Fruit fly (Drosophila melanogaster) whole organism, embryonic: ENCODE results near the gene Cubn.

ENCODE experiments used
- C15 ChIP-seq: fragments of 200-800 bp; sonication (Bioruptor generic); IDR thresholded peaks from 3 replicates; pipeline ENCODE4 v1.3.6; 2022; ENCODE audit warnings: missing biosample characterization, missing genetic modification characterization
- CG10979 ChIP-seq: fragments of 200-800 bp; sonication (Bioruptor generic); optimal IDR thresholded peaks from 2 replicates; lab custom pipeline; 2018; ENCODE audit warnings: missing biosample characterization, mild to moderate bottlenecking, missing genetic modification characterization, moderate library complexity
- CG11085 ChIP-seq: fragments of 200-800 bp; sonication (Bioruptor generic); IDR thresholded peaks from 2 replicates; pipeline ENCODE4 v1.3.6; 2022; ENCODE audit warnings: missing biosample characterization, missing genetic modification characterization
- CG12236 ChIP-seq: fragments of 200-800 bp; sonication (Bioruptor generic); optimal IDR thresholded peaks from 2 replicates; lab custom pipeline; 2016; ENCODE audit warnings: missing biosample characterization, missing genetic modification characterization
- CG12299 ChIP-seq: fragments of 200-800 bp; sonication (Bioruptor generic); optimal IDR thresholded peaks from 2 replicates; lab custom pipeline; 2018; ENCODE audit warnings: missing biosample characterization, mild to moderate bottlenecking, missing genetic modification characterization
- CG1233 ChIP-seq: fragments of 200-800 bp; sonication (Bioruptor generic); optimal IDR thresholded peaks from 4 replicates; lab custom pipeline; 2018; ENCODE audit warnings: missing biosample characterization, mild to moderate bottlenecking, missing genetic modification characterization
- CG12744 ChIP-seq: fragments of 200-800 bp; sonication (Bioruptor generic); optimal IDR thresholded peaks from 2 replicates; lab custom pipeline; 2016; ENCODE audit warnings: missing biosample characterization, missing genetic modification characterization
- CG14014 ChIP-seq: fragments of 200-800 bp; sonication (Bioruptor generic); IDR thresholded peaks from 2 replicates; pipeline ENCODE4 v1.3.6; 2022; ENCODE audit warnings: missing biosample characterization, missing genetic modification characterization
- CG14710 ChIP-seq: fragments of 200-800 bp; sonication (Bioruptor generic); optimal IDR thresholded peaks from 3 replicates; lab custom pipeline; 2019; ENCODE audit warnings: missing biosample characterization, mild to moderate bottlenecking, missing genetic modification characterization, moderate library complexity
- CG15696 ChIP-seq: fragments of 200-800 bp; sonication (Bioruptor generic); optimal IDR thresholded peaks from 2 replicates; lab custom pipeline; 2019; ENCODE audit warnings: missing biosample characterization, mild to moderate bottlenecking, missing genetic modification characterization, moderate library complexity
- CG17328 ChIP-seq: fragments of 200-800 bp; sonication (Bioruptor generic); IDR thresholded peaks from 2 replicates; pipeline ENCODE4 v1.3.6; 2022; ENCODE audit warnings: missing biosample characterization, missing genetic modification characterization
- CG4424 ChIP-seq: fragments of 200-800 bp; sonication (Bioruptor generic); optimal IDR thresholded peaks from 3 replicates; lab custom pipeline; 2016; ENCODE audit warnings: missing biosample characterization, missing genetic modification characterization
- CG5953 ChIP-seq: fragments of 200-800 bp; sonication (Bioruptor generic); IDR thresholded peaks from 2 replicates; pipeline ENCODE4 v1.3.6; 2022; ENCODE audit warnings: missing biosample characterization, missing genetic modification characterization
- CG6683 ChIP-seq: fragments of 200-800 bp; sonication (Bioruptor generic); optimal IDR thresholded peaks from 2 replicates; lab custom pipeline; 2017; ENCODE audit warnings: missing biosample characterization, mild to moderate bottlenecking, missing genetic modification characterization, missing genetic modification reagents
- CG7357 ChIP-seq: fragments of 200-800 bp; sonication (Bioruptor generic); IDR thresholded peaks from 3 replicates; pipeline ENCODE4 v1.3.6; 2022; ENCODE audit warnings: missing biosample characterization, missing genetic modification characterization
- CG7839 ChIP-seq: fragments of 200-800 bp; sonication (Bioruptor generic); optimal IDR thresholded peaks from 3 replicates; lab custom pipeline; 2018; ENCODE audit warnings: missing biosample characterization, mild to moderate bottlenecking, missing genetic modification characterization, moderate library complexity
- CG9609 ChIP-seq: fragments of 200-800 bp; sonication (Bioruptor generic); optimal IDR thresholded peaks from 3 replicates; lab custom pipeline; 2016; ENCODE audit warnings: missing biosample characterization, missing genetic modification characterization
- CG9817 ChIP-seq: fragments of 200-800 bp; sonication (Bioruptor generic); optimal IDR thresholded peaks from 2 replicates; lab custom pipeline; 2018; ENCODE audit warnings: missing biosample characterization, mild to moderate bottlenecking, missing genetic modification characterization, moderate library complexity
- CG9932 ChIP-seq: fragments of 200-800 bp; sonication (Bioruptor generic); IDR thresholded peaks from 2 replicates; pipeline ENCODE4 v1.3.6; 2022; ENCODE audit warnings: missing biosample characterization, missing genetic modification characterization
- CTCF ChIP-seq: fragments of 200-800 bp; sonication (Bioruptor generic); optimal IDR thresholded peaks from 2 replicates; lab custom pipeline; 2017; ENCODE audit warnings: missing biosample characterization, mild to moderate bottlenecking, missing genetic modification characterization, moderate library complexity
- Doc2 ChIP-seq: fragments of 200-800 bp; sonication (Bioruptor generic); IDR thresholded peaks from 2 replicates; pipeline ENCODE4 v1.3.6; 2022; ENCODE audit warnings: missing biosample characterization, missing genetic modification characterization
- ERR ChIP-seq: fragments of 200-800 bp; sonication (Bioruptor generic); optimal IDR thresholded peaks from 2 replicates; lab custom pipeline; 2016; ENCODE audit warnings: missing biosample characterization, missing genetic modification characterization
- Fer3 ChIP-seq: fragments of 200-800 bp; sonication (Bioruptor generic); optimal IDR thresholded peaks from 2 replicates; lab custom pipeline; 2018; ENCODE audit warnings: missing biosample characterization, mild to moderate bottlenecking, missing genetic modification characterization, moderate library complexity
- H15 ChIP-seq: fragments of 200-800 bp; sonication (Bioruptor generic); IDR thresholded peaks from 3 replicates; pipeline ENCODE4 v1.3.6; 2022; ENCODE audit warnings: missing biosample characterization, missing genetic modification characterization
- HHEX ChIP-seq: fragments of 200-800 bp; sonication (Bioruptor generic); optimal IDR thresholded peaks from 3 replicates; lab custom pipeline; 2017; ENCODE audit warnings: missing biosample characterization, mild to moderate bottlenecking, missing genetic modification characterization, missing genetic modification reagents
- HmgZ ChIP-seq: fragments of 200-800 bp; sonication (Bioruptor generic); optimal IDR thresholded peaks from 2 replicates; lab custom pipeline; 2018; ENCODE audit warnings: missing biosample characterization, mild to moderate bottlenecking, missing genetic modification characterization
- MTF-1 ChIP-seq: fragments of 200-800 bp; sonication (Bioruptor generic); optimal IDR thresholded peaks from 2 replicates; lab custom pipeline; 2018; ENCODE audit warnings: missing biosample characterization, mild to moderate bottlenecking, missing genetic modification characterization, borderline replicate concordance
- Max ChIP-seq: fragments of 200-800 bp; sonication (Bioruptor generic); optimal IDR thresholded peaks from 2 replicates; lab custom pipeline; 2016; ENCODE audit warnings: missing biosample characterization, mild to moderate bottlenecking, missing genetic modification characterization
- Myb ChIP-seq: fragments of 200-800 bp; sonication (Bioruptor generic); optimal IDR thresholded peaks from 2 replicates; lab custom pipeline; 2016; ENCODE audit warnings: missing biosample characterization, missing genetic modification characterization
- NC2β ChIP-seq: fragments of 200-800 bp; sonication (Bioruptor generic); optimal IDR thresholded peaks from 2 replicates; lab custom pipeline; 2016; ENCODE audit warnings: missing biosample characterization, missing genetic modification characterization
- Pdp1 ChIP-seq, 2 experiments: fragments of 200-800 bp; sonication (Bioruptor generic); optimal IDR thresholded peaks; 3 replicates each; lab custom pipeline; 2016; ENCODE audit warnings: missing biosample characterization in 2 of 2, missing genetic modification characterization in 2 of 2, mild to moderate bottlenecking in 1 of 2, moderate library complexity in 1 of 2
- Sox102F ChIP-seq: fragments of 200-800 bp; sonication (Bioruptor generic); optimal IDR thresholded peaks from 2 replicates; lab custom pipeline; 2018; ENCODE audit warnings: missing biosample characterization, mild to moderate bottlenecking, missing genetic modification characterization, moderate library complexity
- ase ChIP-seq: fragments of 200-800 bp; sonication (Bioruptor generic); IDR thresholded peaks from 3 replicates; pipeline ENCODE4 v1.3.6; 2022; ENCODE audit warnings: missing biosample characterization, missing genetic modification characterization
- ato ChIP-seq: fragments of 200-800 bp; sonication (Bioruptor generic); IDR thresholded peaks from 2 replicates; pipeline ENCODE4 v1.3.6; 2022; ENCODE audit warnings: missing biosample characterization, missing genetic modification characterization; ENCODE audit not compliant: partially characterized antibody
- bsh ChIP-seq, 2 experiments: fragments of 200-800 bp; sonication (Bioruptor generic); optimal IDR thresholded peaks; 2 replicates each; lab custom pipeline; 2017 to 2018; ENCODE audit warnings: mild to moderate bottlenecking in 2 of 2, missing biosample characterization in 2 of 2, missing genetic modification characterization in 2 of 2, moderate library complexity in 1 of 2
- dysf ChIP-seq: fragments of 200-800 bp; sonication (Bioruptor generic); IDR thresholded peaks from 3 replicates; pipeline ENCODE4 v1.3.6; 2022; ENCODE audit warnings: missing biosample characterization, missing genetic modification characterization
- fd102C ChIP-seq: fragments of 200-800 bp; sonication (Bioruptor generic); optimal IDR thresholded peaks from 2 replicates; lab custom pipeline; 2018; ENCODE audit warnings: missing biosample characterization, mild to moderate bottlenecking, missing genetic modification characterization, moderate library complexity
- fd64A ChIP-seq: fragments of 200-800 bp; sonication (Bioruptor generic); optimal IDR thresholded peaks from 3 replicates; lab custom pipeline; 2018; ENCODE audit warnings: missing biosample characterization, mild to moderate bottlenecking, missing genetic modification characterization
- fu2 ChIP-seq: fragments of 200-800 bp; sonication (Bioruptor generic); optimal IDR thresholded peaks from 2 replicates; lab custom pipeline; 2016; ENCODE audit warnings: missing biosample characterization, missing genetic modification characterization
- gfzf ChIP-seq: fragments of 200-800 bp; sonication (Bioruptor generic); optimal IDR thresholded peaks from 2 replicates; lab custom pipeline; 2016; ENCODE audit warnings: missing biosample characterization, mild to moderate bottlenecking, missing genetic modification characterization, moderate library complexity
- lilli ChIP-seq: fragments of 200-800 bp; sonication (Bioruptor generic); optimal IDR thresholded peaks from 3 replicates; lab custom pipeline; 2016; ENCODE audit warnings: missing biosample characterization, missing genetic modification characterization
- lola ChIP-seq, 3 experiments: fragments of >200 bp in 2 of 3; fragments of 200-800 bp in 1 of 3; sonication (Bioruptor generic) in 1 of 3; optimal IDR thresholded peaks; 2 replicates each; lab custom pipeline; 2017 to 2019; ENCODE audit warnings: missing biosample characterization in 3 of 3, missing genetic modification characterization in 3 of 3, mild to moderate bottlenecking in 1 of 3, moderate library complexity in 1 of 3
- mld ChIP-seq: fragments of 200-800 bp; sonication (Bioruptor generic); IDR thresholded peaks from 3 replicates; pipeline ENCODE4 v1.3.6; 2022; ENCODE audit warnings: missing biosample characterization, missing genetic modification characterization; ENCODE audit not compliant: partially characterized antibody
- slbo ChIP-seq: fragments of 200-800 bp; sonication (Bioruptor generic); IDR thresholded peaks from 2 replicates; pipeline ENCODE4 v1.3.6; 2022; ENCODE audit warnings: missing biosample characterization, missing genetic modification characterization
- so ChIP-seq: fragments of 200-800 bp; sonication (Bioruptor generic); IDR thresholded peaks from 3 replicates; pipeline ENCODE4 v1.3.6; 2022; ENCODE audit warnings: missing biosample characterization, missing genetic modification characterization
- ssp ChIP-seq: fragments of 200-800 bp; sonication (Bioruptor generic); IDR thresholded peaks from 2 replicates; pipeline ENCODE4 v1.3.6; 2022; ENCODE audit warnings: missing biosample characterization, missing genetic modification characterization
- tna ChIP-seq: fragments of 200-800 bp; sonication (Bioruptor generic); IDR thresholded peaks from 2 replicates; pipeline ENCODE4 v1.3.6; 2022; ENCODE audit warnings: missing biosample characterization, missing genetic modification characterization; ENCODE audit not compliant: partially characterized antibody
- zen2 ChIP-seq: fragments of 200-800 bp; sonication (Bioruptor generic); IDR thresholded peaks from 3 replicates; pipeline ENCODE4 v1.3.6; 2022; ENCODE audit warnings: missing biosample characterization, missing genetic modification characterization; ENCODE audit not compliant: partially characterized antibody
- zfh2 ChIP-seq: fragments of 200-800 bp; sonication (Bioruptor generic); optimal IDR thresholded peaks from 2 replicates; lab custom pipeline; 2016; ENCODE audit warnings: missing biosample characterization, missing genetic modification characterization

Gene Cubn

DNA sequence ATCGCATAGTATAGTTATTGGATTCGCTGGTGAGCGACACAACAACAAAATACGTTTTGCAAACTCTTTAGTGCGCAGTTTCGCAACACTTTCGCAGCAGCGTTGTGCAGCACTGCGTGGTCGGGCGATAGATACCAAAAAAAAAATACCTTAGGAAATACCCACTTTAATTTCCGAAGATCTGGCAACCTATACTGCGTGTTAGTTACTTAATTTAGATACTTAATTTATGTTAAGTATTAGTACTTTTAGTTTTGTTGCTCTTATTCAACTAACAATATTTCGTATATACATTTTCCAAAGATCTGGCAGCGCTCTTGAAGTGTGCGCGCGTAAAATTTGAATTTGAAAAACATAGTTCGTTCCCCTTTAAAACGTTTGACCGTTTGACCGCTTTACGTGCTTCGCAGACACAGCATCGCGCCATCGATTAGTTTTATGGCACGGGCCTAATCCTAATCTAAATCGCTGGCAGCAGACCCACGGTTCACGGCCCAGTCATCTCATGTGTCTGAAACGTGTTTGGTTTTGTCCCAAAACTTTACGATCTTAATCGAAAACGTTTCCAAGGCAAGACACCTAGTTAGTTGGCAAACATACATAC, 8.9 kb upstream of the Cubn start, which contains the start of gene LPCAT (continued):
- TF ChIP-seq MTF-1 (GFP tag; lab: Kevin White, UChicago) (peak; percentile 19), CG14014 (peak; percentile 84), Sox102F (GFP tag; lab: Kevin White, UChicago) (peak; percentile 31), bsh (GFP tag; optimal IDR thresholded peaks at IDR 0.05; lab: Kevin White, UChicago) (peak in 1 of 2 experiments; percentile 57), CG6683 (GFP tag; lab: Kevin White, UChicago) (peak; percentile 28), ase (GFP tag; lab: Robert Waterston, UW) (peak; percentile 67; the same call in 2 of the 3 replicates), lilli (GFP tag; lab: Kevin White, UChicago) (peak; percentile 94), zen2 (GFP tag; lab: Robert Waterston, UW) (no peak; the same call in 2 of the 3 replicates), CG5953 (GFP tag; lab: Robert Waterston, UW) (no peak), Max (GFP tag; lab: Kevin White, UChicago) (peak; percentile 87), tna (0 out of 2 replicates have a peak, but pooled peaks have one; percentile 41), CG1233 (GFP tag; lab: Kevin White, UChicago) (no peak), NC2β (GFP tag; lab: Kevin White, UChicago) (peak; percentile 29), ssp (GFP tag; lab: Robert Waterston, UW) (peak; percentile 70), dysf (GFP tag; lab: Robert Waterston, UW) (peak; percentile 83), fd102C (GFP tag; lab: Kevin White, UChicago) (peak; percentile 20), CG12236 (GFP tag; lab: Kevin White, UChicago) (no peak), CG15696 (tag; lab: Kevin White, UChicago) (peak; percentile 83), CG7839 (tag; lab: Kevin White, UChicago) (peak; percentile 71), Doc2 (GFP tag; lab: Robert Waterston, UW) (no peak), ato (GFP tag; lab: Robert Waterston, UW) (no peak; the same call in 1 of the 2 replicates), CG11085 (GFP tag; lab: Robert Waterston, UW) (peak; percentile 74; the same call in 1 of the 2 replicates), slbo (GFP tag; lab: Robert Waterston, UW) (peak; percentile 93), Myb (GFP tag; lab: Kevin White, UChicago) (peak; percentile 86), CG10979 (tag; lab: Kevin White, UChicago) (peak; percentile 63), fd64A (GFP tag; lab: Kevin White, UChicago) (no peak), HHEX (GFP tag; lab: Kevin White, UChicago) (peak; percentile 74), H15 (GFP tag; lab: Robert Waterston, UW) (0 out of 3 replicates have a peak, but pooled peaks have one; percentile 50), so (GFP tag; lab: Robert Waterston, UW) (no peak; the same call in 2 of the 3 replicates), CG12299 (tag; lab: Kevin White, UChicago) (no peak), mld (no peak), CG17328 (GFP tag; lab: Robert Waterston, UW) (peak; percentile 65), C15 (no peak), ERR (peak; percentile 87), gfzf (peak; percentile 54), CG14710 (tag; lab: Kevin White, UChicago) (peak; percentile 85), fu2 (GFP tag; lab: Kevin White, UChicago) (peak; percentile 70), Fer3 (tag; lab: Kevin White, UChicago) (peak; percentile 77), zfh2 (peak; percentile 80), CG12744 (GFP tag; lab: Kevin White, UChicago) (peak; percentile 69), Pdp1 (GFP tag; optimal IDR thresholded peaks at IDR 0.05; lab: Kevin White, UChicago) (peak; percentile 76 to 89), CG9609 (peak; percentile 50), CG9932 (peak; percentile 93), CG9817 (tag; lab: Kevin White, UChicago) (peak; percentile 70), CG7357 (GFP tag; lab: Robert Waterston, UW) (peak; percentile 69; the same call in 2 of the 3 replicates), HmgZ (peak; percentile 69), lola (GFP tag; optimal IDR thresholded peaks at IDR 0.05; lab: Kevin White, UChicago) (peak in 2 of 3 experiments; percentile 27 to 36), CG4424 (peak; percentile 62), CTCF (GFP tag; lab: Kevin White, UChicago) (peak; percentile 50)
